Worm (Caenorhabditis elegans): Measurements from ENCODE around the gene R102.10.

R102.10 gene

DNA sequence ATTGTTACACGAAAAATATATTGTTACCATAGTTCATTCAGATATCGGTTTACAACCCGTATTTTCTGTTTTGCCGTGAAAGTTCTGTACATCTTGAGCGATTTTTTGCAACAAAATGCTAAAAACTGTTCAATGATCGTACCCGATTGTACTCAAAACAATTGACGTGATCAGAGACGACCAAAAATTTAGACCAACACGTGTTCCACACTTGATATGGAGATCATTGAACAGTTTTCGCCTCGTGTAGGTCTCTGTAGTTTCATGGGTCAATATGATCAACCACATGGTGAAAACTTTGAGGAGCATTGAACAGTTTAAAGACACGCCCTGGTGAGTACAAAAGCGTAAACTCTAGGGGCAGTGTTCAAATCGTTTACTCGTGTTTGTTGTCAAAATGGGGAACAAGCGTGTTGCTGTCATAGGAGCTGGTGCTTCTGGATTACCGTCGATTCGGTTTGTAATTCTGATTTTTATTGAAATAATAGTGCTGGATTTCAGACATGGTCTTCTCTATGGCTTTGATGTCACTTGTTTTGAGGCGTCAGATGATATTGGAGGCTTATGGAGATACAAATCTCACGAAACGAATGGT is 23.0 kb upstream of the R102.10 start, which contains the start of gene fmo-2:
fmo-2 (plus strand) TSS at position 370 of the 595 bp plus-strand sequence.
- TF ChIP-seq nhr-28 (tag; optimal IDR thresholded peaks at IDR 0.05) (peak; percentile 76), duxl-1 (tag; optimal IDR thresholded peaks at IDR 0.05; ENCODE audit: poor library complexity) (no peak), daf-12 (tag; optimal IDR thresholded peaks at IDR 0.05) (no peak), spr-3 (GFP tag; optimal IDR thresholded peaks at IDR 0.05) (no peak), ZK337.2 (GFP tag; IDR thresholded peaks at IDR 0.05) (no peak), zag-1 (tag; optimal IDR thresholded peaks at IDR 0.05) (no peak), skn-1 (tag; optimal IDR thresholded peaks at IDR 0.05) (no peak), nhr-11 (tag; optimal IDR thresholded peaks at IDR 0.05) (no peak), Y105C5A.15 (GFP tag; IDR thresholded peaks at IDR 0.05) (no peak), F26F4.8 (GFP tag; conservative IDR thresholded peaks at IDR 0.05) (no peak), D1046.2 (GFP tag; IDR thresholded peaks at IDR 0.05) (no peak), mxl-3 (GFP tag; optimal IDR thresholded peaks at IDR 0.05) (peak; percentile 80), fkh-10 (GFP tag; optimal IDR thresholded peaks at IDR 0.05) (no peak), jun-1 (tag; optimal IDR thresholded peaks at IDR 0.05) (no peak), hlh-11 (tag; optimal IDR thresholded peaks at IDR 0.05) (no peak), unc-39 (tag; optimal IDR thresholded peaks at IDR 0.05) (no peak), daf-8 (GFP tag; IDR thresholded peaks at IDR 0.05) (no peak), ces-1 (GFP tag; optimal IDR thresholded peaks at IDR 0.05) (no peak), ZK546.5 (tag; optimal IDR thresholded peaks at IDR 0.05) (no peak), R02D3.7 (tag; optimal IDR thresholded peaks at IDR 0.05) (no peak), mes-2 (tag; optimal IDR thresholded peaks at IDR 0.05; ENCODE audit: poor library complexity, severe bottlenecking) (no peak), zip-11 (GFP tag; IDR thresholded peaks at IDR 0.05) (no peak), arid-1 (GFP tag; conservative IDR thresholded peaks at IDR 0.05) (no peak), unc-62 (GFP tag; optimal IDR thresholded peaks at IDR 0.05 in 1 of 2) (peak in 1 of 2 experiments; percentile 99), unc-62 (tag; optimal IDR thresholded peaks at IDR 0.05) (no peak), dve-1 (tag; optimal IDR thresholded peaks at IDR 0.05; ENCODE audit: insufficient read depth) (no peak), aha-1 (tag) (peak; percentile 82), hif-1 (tag; optimal IDR thresholded peaks at IDR 0.05) (no peak), tra-1 (GFP tag; IDR thresholded peaks at IDR 0.05) (0 out of 2 replicates have a peak, but pooled peaks have one; percentile 28), lin-39 (tag; optimal IDR thresholded peaks at IDR 0.05) (no peak), lin-13 (GFP tag; optimal IDR thresholded peaks at IDR 0.05) (no peak), nhr-25 (tag; optimal IDR thresholded peaks at IDR 0.05; ENCODE audit: borderline replicate concordance, insufficient read depth) (no peak), Y48G9A.11 (GFP tag; IDR thresholded peaks at IDR 0.05) (no peak), rbr-2 (tag; optimal IDR thresholded peaks at IDR 0.05) (no peak), madf-5 (GFP tag; IDR thresholded peaks at IDR 0.05) (no peak), mxl-2 (GFP tag; conservative IDR thresholded peaks at IDR 0.05) (no peak), dmd-6 (GFP tag; IDR thresholded peaks at IDR 0.05) (0 out of 2 replicates have a peak, but pooled peaks have one; percentile 31), pqm-1 (tag; optimal IDR thresholded peaks at IDR 0.05) (no peak), vab-7 (GFP tag; IDR thresholded peaks at IDR 0.05) (no peak), F10B5.3 (tag; optimal IDR thresholded peaks at IDR 0.05) (no peak), madf-9 (GFP tag; conservative IDR thresholded peaks at IDR 0.05) (no peak), ztf-7 (tag; optimal IDR thresholded peaks at IDR 0.05) (no peak), fos-1 (tag; optimal IDR thresholded peaks at IDR 0.05) (no peak), mdl-1 (tag; optimal IDR thresholded peaks at IDR 0.05) (peak in 1 of 2 experiments; percentile 74), dmd-9 (GFP tag; IDR thresholded peaks at IDR 0.05) (no peak), lin-29 (GFP tag; IDR thresholded peaks at IDR 0.05) (no peak), dmd-8 (GFP tag; IDR thresholded peaks at IDR 0.05) (no peak), nhr-10 (tag; optimal IDR thresholded peaks at IDR 0.05) (no peak), lin-15B (tag; optimal IDR thresholded peaks at IDR 0.05) (no peak), ama-1 (optimal IDR thresholded peaks at IDR 0.05) (no peak), unc-130 (GFP tag; optimal IDR thresholded peaks at IDR 0.05) (no peak), gei-8 (GFP tag; optimal IDR thresholded peaks at IDR 0.05) (no peak)
